Worm (Caenorhabditis elegans) whole organism, L4 larva: Measurements from ENCODE around the gene F07C3.16.

Experiments
- D1046.2 ChIP-seq: fragments of 200-800 bp; sonication (Bioruptor generic); IDR thresholded peaks from 2 replicates; pipeline ENCODE4 v1.3.6; 2022; ENCODE audit warnings: missing genetic modification characterization, missing compliant biosample characterization
- F44E2.7 ChIP-seq: fragments of 200-800 bp; sonication (Bioruptor generic); IDR thresholded peaks from 2 replicates; pipeline ENCODE4 v2.1.2; 2022; ENCODE audit warnings: missing genetic modification characterization, missing compliant biosample characterization
- F49E8.2 ChIP-seq: sonication (generic microtip); optimal IDR thresholded peaks from 2 replicates; lab custom pipeline; 2016; ENCODE audit warnings: missing compliant biosample characterization, mild to moderate bottlenecking, missing genetic modification characterization, borderline replicate concordance
- T26A8.4 ChIP-seq: fragments of 200-800 bp; sonication (Bioruptor generic); IDR thresholded peaks from 2 replicates; pipeline ENCODE4 v1.3.6; 2022; ENCODE audit warnings: missing genetic modification characterization, missing compliant biosample characterization
- Y48G9A.11 ChIP-seq: fragments of 200-800 bp; sonication (Bioruptor generic); IDR thresholded peaks from 2 replicates; pipeline ENCODE4 v1.3.6; 2022; ENCODE audit warnings: missing genetic modification reagents, missing genetic modification characterization, missing compliant biosample characterization
- Y5F2A.4 ChIP-seq: fragments of 200-800 bp; sonication (Bioruptor generic); optimal IDR thresholded peaks from 2 replicates; lab custom pipeline; 2018; ENCODE audit warnings: mild to moderate bottlenecking, missing genetic modification characterization, missing compliant biosample characterization
- ZK546.5 ChIP-seq, 2 experiments: sonication (generic microtip); optimal IDR thresholded peaks; 2 replicates each; lab custom pipeline; 2017; ENCODE audit warnings: missing biosample characterization in 2 of 2, missing genetic modification characterization in 2 of 2
- aha-1 ChIP-seq: fragments of 150-350 bp; peaks from one replicate; lab custom pipeline; 2014; ENCODE audit warnings: missing biosample characterization, missing genetic modification characterization
- aly-2 ChIP-seq: sonication (generic microtip); optimal IDR thresholded peaks from 2 replicates; lab custom pipeline; 2018; ENCODE audit warnings: missing biosample characterization, missing genetic modification characterization
- ama-1 ChIP-seq: fragments of 150-350 bp; optimal IDR thresholded peaks from 2 replicates; lab custom pipeline; 2014; ENCODE audit warnings: inconsistent platforms, mixed read lengths
- arid-1 ChIP-seq: fragments of 200-800 bp; sonication (Bioruptor generic); conservative IDR thresholded peaks from 2 replicates; pipeline ENCODE4 v1.3.6; 2022; ENCODE audit warnings: missing genetic modification reagents, missing genetic modification characterization, missing compliant biosample characterization
- ceh-20 ChIP-seq: fragments of 200-800 bp; sonication (Bioruptor generic); IDR thresholded peaks from 2 replicates; pipeline ENCODE4 v1.3.6; 2022; ENCODE audit warnings: missing genetic modification reagents, missing genetic modification characterization, missing compliant biosample characterization
- ceh-44 ChIP-seq: fragments of 200-800 bp; sonication (Bioruptor generic); IDR thresholded peaks from 2 replicates; pipeline ENCODE4 v1.3.6; 2022; ENCODE audit warnings: missing genetic modification reagents, missing genetic modification characterization, missing compliant biosample characterization
- daf-16 ChIP-seq, 3 experiments: sonication (generic microtip); optimal IDR thresholded peaks; 2 replicates each; lab custom pipeline; 2016 to 2017; ENCODE audit warnings: missing genetic modification characterization in 3 of 3, missing genetic modification reagents in 3 of 3, mild to moderate bottlenecking in 2 of 3, missing compliant biosample characterization in 2 of 3, missing biosample characterization in 1 of 3, moderate library complexity in 1 of 3
- dve-1 ChIP-seq: sonication (generic microtip); optimal IDR thresholded peaks from 2 replicates; lab custom pipeline; 2017; ENCODE audit warnings: antibody characterized with exemption, mild to moderate bottlenecking, missing genetic modification characterization, missing compliant biosample characterization; ENCODE audit not compliant: insufficient read depth
- egl-27 ChIP-seq: sonication (generic microtip); optimal IDR thresholded peaks from 3 replicates; lab custom pipeline; 2017; ENCODE audit warnings: missing biosample characterization, missing genetic modification reagents, missing genetic modification characterization
- fkh-10 ChIP-seq: fragments of 150-350 bp; optimal IDR thresholded peaks from 2 replicates; lab custom pipeline; 2014; ENCODE audit warnings: missing biosample characterization, missing genetic modification reagents, missing genetic modification characterization
- gei-8 ChIP-seq: fragments of 200-800 bp; sonication (Bioruptor generic); optimal IDR thresholded peaks from 2 replicates; lab custom pipeline; 2018; ENCODE audit warnings: mild to moderate bottlenecking, missing genetic modification characterization, missing compliant biosample characterization
- hlh-11 ChIP-seq: fragments of 200-800 bp; sonication (Bioruptor generic); optimal IDR thresholded peaks from 2 replicates; lab custom pipeline; 2018; ENCODE audit warnings: mild to moderate bottlenecking, missing genetic modification characterization, missing compliant biosample characterization
- hlh-30 ChIP-seq: sonication (generic microtip); optimal IDR thresholded peaks from 2 replicates; lab custom pipeline; 2017; ENCODE audit warnings: antibody characterized with exemption, mild to moderate bottlenecking, missing genetic modification characterization, missing compliant biosample characterization; ENCODE audit not compliant: insufficient read depth
- lin-1 ChIP-seq: fragments of 200-800 bp; sonication (Bioruptor generic); IDR thresholded peaks from 2 replicates; pipeline ENCODE4 v1.3.6; 2022; ENCODE audit warnings: missing genetic modification reagents, missing genetic modification characterization, missing compliant biosample characterization
- lin-13 ChIP-seq: fragments of 150-350 bp; optimal IDR thresholded peaks from 2 replicates; lab custom pipeline; 2014; ENCODE audit warnings: missing biosample characterization, missing genetic modification reagents, missing genetic modification characterization
- lin-38 ChIP-seq: fragments of 200-800 bp; sonication (Bioruptor generic); IDR thresholded peaks from 2 replicates; pipeline ENCODE4 v1.3.6; 2022; ENCODE audit warnings: missing genetic modification reagents, missing genetic modification characterization, missing compliant biosample characterization
- lir-3 ChIP-seq: sonication (generic microtip); optimal IDR thresholded peaks from 2 replicates; lab custom pipeline; 2016; ENCODE audit warnings: mild to moderate bottlenecking, missing genetic modification characterization, missing compliant biosample characterization
- lsy-2 ChIP-seq, 2 experiments: fragments of 150-350 bp in 1 of 2; sonication (generic microtip) in 1 of 2; optimal IDR thresholded peaks; 2 replicates each; lab custom pipeline; 2014 to 2017; ENCODE audit warnings: missing biosample characterization in 2 of 2, missing genetic modification characterization in 2 of 2
- mdl-1 ChIP-seq, 2 experiments: fragments of 150-350 bp in 1 of 2; sonication (generic microtip) in 1 of 2; optimal IDR thresholded peaks; 2 replicates each; lab custom pipeline; 2014 to 2017; ENCODE audit warnings: missing biosample characterization in 2 of 2, missing genetic modification characterization in 2 of 2
- mep-1 ChIP-seq: fragments of 150-350 bp; sonication (generic microtip); optimal IDR thresholded peaks from 3 replicates; lab custom pipeline; 2014; ENCODE audit warnings: missing biosample characterization, missing genetic modification characterization
- mxl-3 ChIP-seq: fragments of 200-800 bp; sonication (Bioruptor generic); optimal IDR thresholded peaks from 2 replicates; lab custom pipeline; 2018; ENCODE audit warnings: mild to moderate bottlenecking, missing genetic modification characterization, missing compliant biosample characterization
- nhr-111 ChIP-seq: fragments of 200-800 bp; sonication (Bioruptor generic); optimal IDR thresholded peaks from 2 replicates; lab custom pipeline; 2018; ENCODE audit warnings: mild to moderate bottlenecking, missing genetic modification characterization, missing compliant biosample characterization
- nhr-42 ChIP-seq: fragments of 200-800 bp; sonication (Bioruptor generic); IDR thresholded peaks from 2 replicates; pipeline ENCODE4 v1.3.6; 2022; ENCODE audit warnings: missing genetic modification characterization, missing compliant biosample characterization
- nhr-48 ChIP-seq: sonication (generic microtip); optimal IDR thresholded peaks from 2 replicates; lab custom pipeline; 2016; ENCODE audit warnings: mild to moderate bottlenecking, missing genetic modification characterization, missing compliant biosample characterization
- nhr-6 ChIP-seq: fragments of 150-350 bp; optimal IDR thresholded peaks from 2 replicates; lab custom pipeline; 2014; ENCODE audit warnings: missing biosample characterization, missing genetic modification characterization
- nhr-77 ChIP-seq: fragments of 150-350 bp; optimal IDR thresholded peaks from 2 replicates; lab custom pipeline; 2014; ENCODE audit warnings: missing biosample characterization, missing genetic modification characterization
- saeg-2 ChIP-seq: fragments of 200-800 bp; sonication (Bioruptor generic); IDR thresholded peaks from 2 replicates; pipeline ENCODE4 v1.3.6; 2022; ENCODE audit warnings: missing genetic modification reagents, missing genetic modification characterization, missing compliant biosample characterization
- skn-1 ChIP-seq: fragments of 150-350 bp; optimal IDR thresholded peaks from 2 replicates; lab custom pipeline; 2014; ENCODE audit warnings: missing biosample characterization, missing genetic modification characterization
- snpc-1.2 ChIP-seq: fragments of 200-800 bp; sonication (Bioruptor generic); IDR thresholded peaks from 2 replicates; pipeline ENCODE4 v1.3.6; 2022; ENCODE audit warnings: missing genetic modification reagents, missing genetic modification characterization, missing compliant biosample characterization
- snpc-4 ChIP-seq: fragments of 150-350 bp; optimal IDR thresholded peaks from 2 replicates; lab custom pipeline; 2014; ENCODE audit warnings: missing biosample characterization, missing genetic modification characterization
- unc-62 ChIP-seq, 3 experiments: fragments of 150-350 bp in 1 of 3; sonication (generic microtip); optimal IDR thresholded peaks in 2 of 3; peaks in 1 of 3; 1 replicate in 1 of 3; 2 replicates in 2 of 3; lab custom pipeline; 2014 to 2017; ENCODE audit warnings: missing biosample characterization in 3 of 3, missing genetic modification characterization in 3 of 3, missing genetic modification reagents in 3 of 3, missing genotype in 1 of 3
- zip-11 ChIP-seq: fragments of 200-800 bp; sonication (Bioruptor generic); IDR thresholded peaks from 2 replicates; pipeline ENCODE4 v1.3.6; 2022; ENCODE audit warnings: missing genetic modification characterization, missing compliant biosample characterization
- ztf-11 ChIP-seq: fragments of 150-350 bp; optimal IDR thresholded peaks from 2 replicates; lab custom pipeline; 2014; ENCODE audit warnings: missing biosample characterization, missing genetic modification characterization

Gene F07C3.16

DNA sequence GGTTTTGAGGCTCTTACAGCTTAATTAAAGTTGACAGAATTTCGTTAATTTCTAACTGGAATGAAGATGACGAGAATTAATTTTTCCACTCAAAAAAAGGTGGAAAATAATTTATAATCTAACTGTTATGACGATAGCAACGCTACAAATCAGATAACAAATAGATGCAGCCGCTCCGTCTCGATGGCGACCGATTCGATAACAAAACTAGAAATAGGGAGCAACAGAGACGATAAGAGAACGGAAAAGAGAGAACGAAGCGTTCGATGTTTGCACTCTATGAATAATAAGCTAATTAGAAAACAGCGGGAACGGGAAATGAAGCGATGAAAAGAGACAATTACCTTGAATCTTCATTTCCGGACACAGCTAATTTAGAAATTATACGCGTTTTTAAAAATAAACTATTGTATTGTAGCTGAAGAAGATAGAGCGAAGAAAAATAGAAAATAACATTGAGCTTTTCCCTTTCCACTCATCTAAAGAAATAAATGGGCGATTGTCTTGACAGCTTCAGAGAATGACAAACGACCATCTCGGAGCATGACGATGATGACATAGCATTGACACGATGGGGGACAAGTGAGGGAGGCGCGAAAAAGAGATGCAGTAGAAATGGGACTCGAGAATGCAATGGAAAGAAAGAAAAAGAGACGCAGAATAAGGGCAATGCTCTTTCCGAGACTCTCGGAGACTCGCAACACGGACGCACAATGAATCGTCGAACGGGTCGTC, 38.5 kb downstream of the F07C3.16 start (continued):
- no peak for TF ChIP-seq zip-11 (GFP tag; lab: Robert Waterston, UW)
- TF ChIP-seq D1046.2 (GFP tag; lab: Robert Waterston, UW): no peak
- TF ChIP-seq hlh-11: peak; percentile 43
- TF ChIP-seq saeg-2 (GFP tag; lab: Robert Waterston, UW): no peak
- TF ChIP-seq aly-2 (tag; lab: Kevin White, UChicago): no peak
- no peak for TF ChIP-seq lin-1 (GFP tag; lab: Robert Waterston, UW)
- TF ChIP-seq nhr-111 (GFP tag; lab: Kevin White, UChicago): no peak
- TF ChIP-seq unc-62 (GFP tag; optimal IDR thresholded peaks at IDR 0.05 in 1 of 2; lab: Kevin White, UChicago): peak in 1 of 2 experiments; percentile 99
- TF ChIP-seq unc-62 (tag; optimal IDR thresholded peaks at IDR 0.05; lab: Kevin White, UChicago): no peak
- TF ChIP-seq ceh-44: no peak
- peak; percentile 84 for TF ChIP-seq ceh-20 (GFP tag; lab: Robert Waterston, UW)
- no peak for TF ChIP-seq T26A8.4 (GFP tag; lab: Robert Waterston, UW)
- peak; percentile 12 for TF ChIP-seq mep-1 (tag; lab: Kevin White, UChicago)
- no peak for TF ChIP-seq Y5F2A.4 (GFP tag; lab: Kevin White, UChicago)
- TF ChIP-seq nhr-48 (tag; lab: Kevin White, UChicago): peak; percentile 39
- TF ChIP-seq hlh-30 (tag; lab: Kevin White, UChicago): no peak

DNA sequence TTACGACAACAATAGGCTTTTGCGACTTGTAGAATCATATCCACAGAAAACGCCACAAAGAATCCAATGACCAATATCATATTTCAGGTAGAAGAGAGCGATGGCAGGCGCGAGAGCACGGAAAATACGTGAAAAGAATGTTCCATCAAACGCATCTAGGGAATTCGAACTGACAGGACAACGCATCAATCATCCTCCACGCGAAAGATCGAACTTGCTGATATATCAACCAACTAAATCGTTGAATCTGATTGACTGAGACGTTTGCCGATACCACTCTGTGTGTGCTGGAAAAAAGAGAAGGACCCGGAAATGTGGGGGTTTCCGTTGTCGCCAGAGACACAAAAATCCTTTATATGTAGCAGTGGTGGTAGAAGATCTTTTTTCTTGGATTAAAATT, 39.2 kb downstream of the F07C3.16 start:
- TF ChIP-seq snpc-1.2 (GFP tag; lab: Robert Waterston, UW) (no peak), nhr-77 (tag; lab: Kevin White, UChicago) (no peak), mxl-3 (GFP tag; lab: Kevin White, UChicago) (no peak), Y48G9A.11 (0 out of 2 replicates have a peak, but pooled peaks have one; percentile 32), ceh-20 (GFP tag; lab: Robert Waterston, UW) (peak; percentile 85), arid-1 (GFP tag; lab: Robert Waterston, UW) (no peak), unc-62 (GFP tag; optimal IDR thresholded peaks at IDR 0.05 in 1 of 2; lab: Kevin White, UChicago) (peak in 1 of 2 experiments; percentile 100), unc-62 (tag; optimal IDR thresholded peaks at IDR 0.05; lab: Kevin White, UChicago) (no peak), aha-1 (peak; percentile 73), lin-13 (GFP tag; lab: Kevin White, UChicago) (no peak)

DNA sequence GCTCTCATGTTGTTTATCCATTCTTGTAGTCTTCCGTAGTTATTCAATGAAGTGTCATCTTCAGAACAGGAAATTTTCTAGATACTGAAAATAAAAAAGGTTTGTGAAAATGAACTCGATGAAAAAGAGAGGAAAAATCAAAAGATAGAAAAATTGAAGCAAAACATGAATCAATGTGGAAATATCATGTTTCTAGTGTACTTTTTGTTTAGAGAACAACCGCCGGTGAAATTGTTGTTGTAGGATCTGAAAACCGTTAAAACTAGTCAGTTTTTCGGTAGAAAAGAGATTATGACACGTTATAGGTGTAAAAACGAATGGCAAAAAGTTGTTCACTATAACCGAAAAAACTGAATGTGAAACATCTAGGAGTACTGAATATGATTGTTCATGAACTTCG, 40.2 kb downstream of the F07C3.16 start, which contains the start of gene pacs-1:
pacs-1 (minus strand) TSS at position 101 of the 400 bp plus-strand sequence.
- TF ChIP-seq fkh-10 (GFP tag; lab: Kevin White, UChicago) (no peak), lir-3 (tag; lab: Kevin White, UChicago) (no peak), F44E2.7 (no peak), ztf-11 (no peak), mep-1 (tag; lab: Kevin White, UChicago) (no peak), snpc-4 (tag; lab: Kevin White, UChicago) (no peak), gei-8 (GFP tag; lab: Kevin White, UChicago) (no peak), egl-27 (tag; lab: Kevin White, UChicago) (no peak), snpc-1.2 (GFP tag; lab: Robert Waterston, UW) (no peak)

DNA sequence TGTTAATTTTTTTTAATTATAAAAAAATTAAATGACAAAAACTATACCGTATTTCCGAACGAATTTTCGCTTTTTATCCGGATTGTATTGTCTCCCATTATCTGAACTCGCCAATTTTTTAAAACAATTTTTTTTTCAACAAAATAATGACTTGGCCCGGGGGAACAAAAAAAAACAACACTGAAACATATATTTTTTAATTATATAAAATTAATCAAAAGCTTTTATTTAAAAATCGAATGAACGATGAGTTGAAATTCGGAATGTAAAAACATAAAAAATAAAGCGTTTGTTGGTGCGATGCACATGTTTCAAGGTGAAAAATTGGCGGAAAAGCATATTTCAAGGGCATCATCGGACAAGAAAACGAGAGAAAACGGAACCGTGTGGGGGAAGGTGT, 43.8 kb downstream of the F07C3.16 start, which contains the start of gene mdt-27:
mdt-27 (minus strand) TSS at position 101 of the 400 bp plus-strand sequence.
- TF ChIP-seq skn-1 (tag; lab: Kevin White, UChicago) (no peak), dve-1 (tag; lab: Kevin White, UChicago) (no peak), aha-1 (peak; percentile 40), fkh-10 (GFP tag; lab: Kevin White, UChicago) (no peak)
- TF ChIP-seq, all 104 proteins: peak for 1

DNA sequence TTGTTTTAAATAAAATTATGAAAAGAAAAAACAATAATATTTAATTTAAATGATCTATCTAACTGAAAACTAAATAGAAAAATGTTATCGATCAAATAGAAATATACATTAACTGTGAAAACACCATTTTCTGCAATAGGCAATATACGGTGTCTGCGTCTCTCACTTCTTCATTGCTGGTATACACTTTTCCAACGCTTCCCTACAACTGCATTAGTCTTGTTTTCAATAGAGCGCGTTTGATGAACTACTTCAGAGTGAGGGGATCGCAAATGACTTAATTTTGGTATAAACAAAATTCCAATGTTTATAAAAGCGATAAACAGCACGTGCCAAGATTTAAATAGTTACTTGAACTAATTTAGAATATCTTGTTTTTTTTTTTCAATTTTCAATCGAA, 44.9 kb downstream of the F07C3.16 start:
- peak; percentile 41 for TF ChIP-seq mxl-3 (GFP tag; lab: Kevin White, UChicago)
- no peak for TF ChIP-seq nhr-42 (GFP tag; lab: Robert Waterston, UW)
- TF ChIP-seq daf-16 (GFP tag; optimal IDR thresholded peaks at IDR 0.05; lab: Kevin White, UChicago): no peak
- peak; percentile 81 for TF ChIP-seq daf-16 (tag; optimal IDR thresholded peaks at IDR 0.05; lab: Kevin White, UChicago)
- TF ChIP-seq mdl-1 (tag; optimal IDR thresholded peaks at IDR 0.05; lab: Kevin White, UChicago): peak in 1 of 2 experiments; percentile 44
- TF ChIP-seq Y5F2A.4 (GFP tag; lab: Kevin White, UChicago): no peak
- TF ChIP-seq hlh-11: peak; percentile 56
- no peak for TF ChIP-seq F49E8.2 (tag; lab: Kevin White, UChicago)
- TF ChIP-seq T26A8.4 (GFP tag; lab: Robert Waterston, UW): no peak
- TF ChIP-seq lin-38 (GFP tag; lab: Robert Waterston, UW): peak; percentile 82
- no peak for TF ChIP-seq ZK546.5 (tag; optimal IDR thresholded peaks at IDR 0.05; lab: Kevin White, UChicago)
- TF ChIP-seq lsy-2 (tag; optimal IDR thresholded peaks at IDR 0.05; lab: Kevin White, UChicago): peak in 1 of 2 experiments; percentile 83
- peak; percentile 17 for TF ChIP-seq nhr-6 (tag; lab: Kevin White, UChicago)
- no peak for TF ChIP-seq zip-11 (GFP tag; lab: Robert Waterston, UW)
- TF ChIP-seq ama-1 (lab: Kevin White, UChicago): no peak
- TF ChIP-seq nhr-111 (GFP tag; lab: Kevin White, UChicago): no peak
